Worm (Caenorhabditis elegans): ENCODE data around the gene F10D2.10.

ce11 chrV:7157089-7157488, 1.1 kb upstream of the F10D2.10 start, which contains the start of gene ugt-39:
- no peak for TF ChIP-seq ama-1 (optimal IDR thresholded peaks at IDR 0.05)
- TF ChIP-seq B0310.2 (tag; optimal IDR thresholded peaks at IDR 0.05), result no peak
- no peak for TF ChIP-seq hmg-4 (GFP tag; optimal IDR thresholded peaks at IDR 0.05)
- TF ChIP-seq hmbx-1 (tag; optimal IDR thresholded peaks at IDR 0.05), result no peak
- no peak for TF ChIP-seq ceh-36 (tag; optimal IDR thresholded peaks at IDR 0.05)
- no peak for TF ChIP-seq flt-1 (GFP tag; IDR thresholded peaks at IDR 0.05)

All from whole organism, early embryonic.